Fruit fly (Drosophila melanogaster): ENCODE data around the gene Vti1b.
A peak's percentile ranks its signal among the peaks of the same experiment; 100 is the strongest.

Gene Vti1b

DNA sequence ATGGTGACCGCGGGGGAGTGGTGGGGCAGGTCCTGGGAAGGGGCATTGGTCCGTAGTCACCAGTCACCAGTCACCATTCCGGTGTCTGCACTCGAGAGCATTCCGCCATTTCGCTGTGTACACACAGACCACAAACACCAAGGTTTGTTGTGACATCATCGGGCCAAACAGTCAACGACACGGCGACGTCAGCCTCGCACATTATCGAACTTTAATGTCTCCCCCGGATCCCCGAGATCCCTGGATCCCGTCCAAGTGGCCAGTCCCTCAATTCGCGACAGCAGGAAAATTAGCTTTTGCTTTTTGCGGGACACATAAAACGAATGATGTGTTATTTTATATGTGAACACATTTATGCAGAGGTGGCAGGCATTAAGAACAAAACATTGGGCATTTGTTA lies 1.9 kb upstream of the Vti1b start:
- TF ChIP-seq noc (tag; optimal IDR thresholded peaks at IDR 0.05), result no peak

DNA sequence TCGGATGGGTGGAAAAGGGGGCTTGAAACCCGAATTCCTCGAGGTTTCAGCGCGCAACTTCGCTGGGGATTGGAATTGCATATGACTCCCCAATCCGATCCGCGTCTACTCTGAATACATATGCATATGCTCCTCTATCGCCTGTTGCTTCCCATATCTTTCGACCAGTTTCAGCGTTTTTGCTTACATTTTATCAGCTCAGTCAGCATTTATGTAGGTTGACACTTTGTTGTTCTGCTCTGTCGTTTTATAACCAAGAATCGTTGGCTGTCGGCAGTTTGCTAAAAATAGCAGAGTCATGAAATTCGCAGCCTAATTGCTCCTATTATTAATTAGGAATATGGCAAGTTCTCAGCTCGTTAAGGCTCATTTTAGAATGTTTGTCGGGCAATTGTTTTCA lies 1.1 kb upstream of the Vti1b start:
- TF ChIP-seq noc (tag; optimal IDR thresholded peaks at IDR 0.05), result no peak

DNA sequence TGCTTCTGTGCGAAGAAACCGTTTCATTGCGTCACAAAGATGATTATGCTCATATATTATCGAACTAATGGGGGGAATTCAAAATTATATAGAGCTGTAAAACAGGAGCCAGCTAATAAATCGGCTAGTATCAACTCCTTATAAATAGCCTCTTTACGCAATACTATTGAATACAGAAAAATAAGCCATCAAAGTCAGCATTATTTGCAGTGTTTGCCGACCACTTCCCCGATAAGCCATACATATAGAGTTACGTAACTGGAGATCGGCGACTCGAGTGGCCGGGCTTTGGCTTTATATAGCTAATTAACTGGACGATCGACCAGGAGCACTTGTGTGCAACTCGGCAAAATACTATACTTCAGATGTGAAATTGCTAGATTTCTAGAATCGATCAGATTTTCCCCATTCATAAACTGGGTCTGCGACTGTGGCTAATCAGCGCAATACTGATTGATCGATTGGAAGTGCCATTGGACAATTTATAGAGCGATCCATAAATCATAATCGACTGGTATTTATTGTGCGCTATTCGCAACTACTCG lies 1.1 kb downstream of the Vti1b start:
- no peak for TF ChIP-seq noc (tag; optimal IDR thresholded peaks at IDR 0.05)

DNA sequence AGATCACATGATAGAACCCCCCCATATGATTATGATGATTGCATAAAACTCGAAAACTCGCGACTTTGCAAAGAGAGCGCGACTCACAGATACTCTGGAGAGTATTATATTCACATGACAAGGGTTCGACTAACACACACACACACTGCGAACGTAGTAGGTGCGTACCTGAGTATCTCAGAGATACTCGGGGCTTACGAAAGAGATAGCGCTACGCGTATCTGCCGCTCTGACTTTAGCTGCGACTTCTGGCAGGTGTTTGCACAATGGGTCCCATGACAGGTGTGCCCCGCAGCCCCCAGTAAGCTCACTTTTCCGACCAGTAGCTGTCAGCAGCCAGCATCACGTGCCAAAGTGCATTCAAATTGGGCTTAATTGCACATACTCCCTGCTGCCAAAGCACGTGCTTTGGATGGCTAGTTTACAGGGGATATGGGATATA lies 1.7 kb downstream of the Vti1b start:
- TF ChIP-seq noc (tag; optimal IDR thresholded peaks at IDR 0.05), result no peak

DNA sequence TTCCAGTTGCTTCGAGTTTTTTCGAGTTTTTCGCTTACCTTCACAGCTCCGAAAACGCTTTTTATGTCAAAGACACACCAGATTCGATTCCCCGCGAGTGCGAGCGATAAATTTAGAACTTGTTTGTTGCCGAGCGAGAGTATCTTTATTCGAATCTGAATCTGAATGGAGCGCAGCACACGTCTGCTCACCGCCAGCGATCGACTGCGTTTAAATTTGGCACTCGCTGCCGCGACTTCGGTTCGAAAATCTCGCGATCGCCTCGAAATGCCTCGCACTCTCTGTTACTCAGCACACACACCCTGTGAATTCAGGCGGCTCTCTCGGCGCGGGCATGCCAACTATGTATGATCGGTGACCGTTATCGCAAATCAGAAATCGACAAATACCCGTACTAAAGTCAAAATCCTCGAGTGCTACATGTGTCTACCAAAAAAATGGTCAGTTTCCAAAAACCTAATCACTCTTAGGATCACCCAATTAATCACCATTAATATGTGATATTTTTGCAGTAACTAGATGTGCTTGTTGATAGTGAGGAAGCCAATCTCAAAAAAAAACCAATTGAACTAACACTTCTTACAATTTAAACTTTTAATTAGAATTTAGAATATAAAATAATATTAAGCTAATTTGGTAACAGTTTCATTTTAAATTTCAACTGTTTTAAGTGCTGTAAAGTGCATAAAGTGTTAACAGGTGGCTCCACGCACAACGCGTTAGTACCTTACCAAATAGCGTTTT lies 2.3 kb downstream of the Vti1b start, which contains the start of gene Vha100-2:
Vha100-2 (minus strand) TSS at position 216 of the 744 bp plus-strand sequence.
- TF ChIP-seq noc (tag; optimal IDR thresholded peaks at IDR 0.05), result peak; percentile 47

DNA sequence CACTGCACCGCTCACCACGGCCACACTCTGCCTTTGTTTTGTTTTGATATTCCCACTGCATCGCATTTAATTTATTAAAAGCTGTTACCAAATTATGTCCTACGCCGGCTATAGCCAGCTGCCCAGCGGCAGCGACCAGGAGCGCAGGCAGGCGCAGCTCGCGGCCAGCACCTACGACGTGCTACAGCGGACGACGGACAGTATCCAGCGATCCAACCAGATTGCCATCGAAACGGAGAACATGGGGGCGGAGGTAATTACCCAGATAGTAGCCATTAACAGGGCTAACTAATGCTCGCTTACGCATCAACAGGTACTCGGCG lies 2.9 kb downstream of the Vti1b start:
- TF ChIP-seq noc (tag; optimal IDR thresholded peaks at IDR 0.05), result no peak

DNA sequence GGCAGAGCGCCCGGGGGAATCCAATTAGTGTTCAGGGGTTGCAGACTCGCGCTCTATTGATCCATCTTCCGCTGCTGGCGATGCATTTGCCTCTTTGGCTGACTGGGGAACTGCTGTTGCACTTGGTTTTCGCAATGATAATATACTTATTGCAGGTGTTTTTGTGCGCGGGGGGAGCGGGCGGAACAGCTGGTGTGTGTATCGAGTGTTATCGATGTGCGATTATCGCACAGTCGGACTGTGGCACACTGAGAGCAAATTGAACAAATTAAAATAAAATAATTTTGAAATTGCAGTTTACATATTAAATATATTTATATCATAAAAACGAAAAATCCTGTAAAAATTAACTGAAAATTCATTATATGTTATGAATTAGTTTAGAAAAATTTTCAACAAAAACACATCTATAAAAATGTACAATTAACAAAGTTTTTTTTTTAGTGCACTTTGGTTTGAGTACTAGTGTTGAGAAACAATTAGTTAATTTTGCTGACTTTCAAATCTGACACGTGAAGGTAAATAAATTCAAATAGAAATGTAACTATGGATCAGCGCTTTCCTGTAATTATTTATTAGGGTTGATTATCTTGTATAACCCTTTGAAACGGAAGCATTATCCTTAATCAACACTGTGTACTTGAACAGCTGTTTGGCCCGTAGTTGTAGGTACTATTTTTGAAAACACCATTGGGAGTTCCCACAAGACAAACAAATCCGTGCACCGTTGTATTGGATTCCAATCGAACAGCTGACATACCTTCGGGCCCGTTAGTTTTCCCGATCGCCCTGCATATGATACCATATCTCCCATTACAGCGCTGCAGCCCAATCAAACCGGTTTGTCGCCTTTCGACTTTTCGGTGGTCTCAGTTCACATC lies 6.0 kb downstream of the Vti1b start, which contains the start of the genes Wdr37 and koko:
Wdr37 (minus strand) TSS at position 168 of the 881 bp plus-strand sequence.
koko (plus strand) TSS at position 478 of the 881 bp plus-strand sequence.
- peak; percentile 96 for TF ChIP-seq noc (tag; optimal IDR thresholded peaks at IDR 0.05)

DNA sequence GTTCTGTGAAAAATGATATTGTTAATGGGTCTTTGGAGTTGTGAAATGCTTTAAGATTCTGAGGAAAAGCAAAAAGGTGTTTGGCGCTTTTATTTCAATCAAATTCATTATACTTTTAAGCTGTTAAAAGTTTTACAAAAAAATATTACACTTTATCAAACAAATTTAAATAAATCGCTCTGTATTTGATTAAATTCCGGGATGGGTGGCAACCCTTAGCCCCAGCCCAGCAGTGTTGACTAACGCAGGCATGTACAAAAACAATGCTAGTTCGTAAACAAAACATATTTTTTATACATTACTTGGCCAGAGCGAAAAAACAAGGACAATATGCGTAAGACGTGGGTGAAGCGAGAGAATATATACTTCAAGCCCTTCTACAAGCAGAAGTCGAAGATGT lies 7.9 kb downstream of the Vti1b start, which contains the start of gene CG7685:
CG7685 (plus strand) TSS at position 228 of the 400 bp plus-strand sequence.
- peak; percentile 77 for TF ChIP-seq noc (tag; optimal IDR thresholded peaks at IDR 0.05)

DNA sequence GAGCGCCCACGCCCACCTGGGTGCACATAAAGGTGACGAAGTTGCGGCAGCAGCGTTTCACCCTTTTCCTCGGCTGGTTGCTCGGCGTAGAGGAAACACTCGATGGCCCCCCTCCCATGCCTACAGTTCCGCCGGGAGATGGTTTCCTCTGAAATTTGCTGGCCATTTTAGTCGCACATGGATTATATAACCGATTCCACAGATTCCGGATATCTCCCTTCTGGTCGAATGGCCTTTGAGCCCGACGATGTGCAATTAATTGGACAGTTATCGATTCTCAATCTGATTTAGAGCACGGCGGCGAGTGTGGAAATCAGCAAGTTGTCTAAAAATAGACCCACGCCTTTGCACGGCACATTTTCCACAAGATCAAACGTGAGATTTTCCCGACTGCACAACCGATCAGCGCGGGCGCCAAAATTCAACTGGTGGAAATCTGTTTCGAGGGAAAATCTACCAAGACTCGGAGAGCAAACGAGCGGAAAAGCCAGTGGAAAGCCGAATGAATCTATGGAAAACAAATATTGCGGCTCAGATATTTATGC lies 14.5 kb downstream of the Vti1b start, which contains the start of gene CG10864:
CG10864 (minus strand) TSS at position 427 of the 545 bp plus-strand sequence.
- TF ChIP-seq noc (tag; optimal IDR thresholded peaks at IDR 0.05), result no peak

DNA sequence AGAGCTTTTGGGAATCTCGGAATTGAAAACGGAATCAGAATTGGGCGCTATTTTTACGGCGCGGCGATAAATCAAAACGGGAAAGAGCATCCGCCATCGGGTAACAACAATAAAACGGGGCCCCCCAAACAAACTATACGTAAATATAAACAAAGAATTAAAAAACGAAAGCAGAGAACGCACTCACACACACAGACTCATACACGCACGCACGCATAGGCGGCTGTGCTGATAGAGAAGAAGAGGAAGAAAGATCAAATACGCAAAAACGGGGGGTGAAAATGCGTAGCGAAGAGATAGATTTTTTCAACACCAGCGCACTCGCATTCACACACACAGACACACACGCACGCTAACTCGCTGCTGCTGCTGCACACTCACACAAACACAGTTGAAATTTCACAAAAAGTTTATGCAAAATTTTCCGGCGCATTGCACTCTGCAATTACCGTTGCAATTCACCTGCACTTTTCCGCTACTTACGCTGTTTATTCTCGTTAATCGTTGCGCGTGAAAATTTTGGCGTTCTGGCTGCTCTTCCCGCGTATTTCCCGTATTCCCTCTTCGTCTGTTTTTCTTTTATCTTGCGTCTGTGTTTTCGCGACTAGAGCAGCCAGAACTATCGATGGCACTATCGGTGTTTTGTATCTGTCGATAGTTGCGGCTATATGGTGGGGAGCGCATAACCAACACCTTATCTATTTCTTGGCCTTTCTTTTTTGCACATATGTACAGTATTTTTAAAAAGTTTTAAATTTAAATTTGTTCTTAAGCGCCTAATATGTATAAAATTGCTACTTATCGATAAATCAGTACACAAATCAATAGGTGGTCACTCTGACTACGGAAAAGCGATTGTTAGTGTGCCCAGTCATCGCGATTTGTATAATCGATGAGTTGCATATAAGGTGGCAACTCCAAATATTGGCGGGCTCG lies 15.8 kb downstream of the Vti1b start, which contains the start of gene CG31122:
CG31122 (minus strand) TSS at position 596 of the 936 bp plus-strand sequence.
- peak; percentile 41 for TF ChIP-seq noc (tag; optimal IDR thresholded peaks at IDR 0.05)

DNA sequence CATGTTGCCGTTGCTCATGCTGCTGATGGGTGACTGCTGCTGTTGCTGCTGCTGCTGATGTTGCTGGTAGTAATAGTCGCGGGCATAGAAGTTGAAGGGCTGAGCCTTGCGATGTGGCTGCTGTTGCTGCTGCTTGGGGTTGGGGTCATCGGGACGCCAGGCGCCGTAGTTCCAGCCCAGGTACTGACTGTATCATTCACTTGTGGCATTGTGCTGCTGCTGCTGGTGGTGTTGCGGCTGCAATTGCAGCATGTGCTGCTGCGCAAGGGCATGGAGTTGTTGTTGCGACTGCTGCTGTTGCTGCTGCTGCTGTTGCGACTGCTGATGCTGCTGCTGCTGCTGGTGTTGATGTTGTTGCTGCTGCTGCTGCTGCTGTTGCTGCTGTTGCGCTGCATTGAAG lies 25.7 kb downstream of the Vti1b start:
- TF ChIP-seq noc (tag; optimal IDR thresholded peaks at IDR 0.05), result no peak

DNA sequence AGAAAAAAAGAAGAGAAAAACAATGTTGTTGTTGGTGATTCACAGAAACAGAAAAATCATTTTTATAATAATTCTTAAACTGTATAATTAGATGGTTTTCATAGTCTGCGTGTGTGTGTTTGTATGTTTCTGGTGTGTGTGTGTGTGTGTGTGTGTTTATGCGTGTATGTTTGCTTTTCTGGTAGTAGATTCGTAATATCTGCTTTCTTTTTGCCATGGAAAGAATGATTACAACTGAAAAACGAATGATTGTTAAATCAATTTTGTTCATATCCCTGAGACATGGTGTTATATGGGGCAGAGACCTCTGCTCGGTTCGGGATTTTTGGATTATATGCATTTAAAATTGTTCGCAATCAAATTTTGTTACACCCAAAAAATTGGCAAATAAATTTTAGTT lies 26.6 kb downstream of the Vti1b start:
- no peak for TF ChIP-seq noc (tag; optimal IDR thresholded peaks at IDR 0.05)

DNA sequence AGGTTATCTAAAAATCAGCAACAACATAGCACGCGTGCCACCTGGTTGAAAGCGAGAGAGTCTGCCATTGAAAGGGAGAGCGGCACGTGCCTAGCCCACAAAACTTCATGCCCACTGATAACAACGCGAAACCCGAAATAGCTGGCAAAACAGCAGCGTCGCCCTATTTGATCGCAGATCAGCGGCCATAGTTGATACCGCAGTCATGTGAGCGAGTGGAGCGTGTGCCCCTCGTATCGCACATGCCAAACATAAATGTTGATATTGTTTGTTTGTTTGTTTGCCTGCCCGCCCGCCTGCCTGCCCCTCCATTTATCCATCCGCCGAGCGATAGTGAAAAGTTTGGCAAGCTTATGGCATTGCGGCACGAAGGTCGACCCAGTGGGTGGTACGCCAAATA lies 36.1 kb downstream of the Vti1b start:
- peak; percentile 50 for TF ChIP-seq noc (tag; optimal IDR thresholded peaks at IDR 0.05)

DNA sequence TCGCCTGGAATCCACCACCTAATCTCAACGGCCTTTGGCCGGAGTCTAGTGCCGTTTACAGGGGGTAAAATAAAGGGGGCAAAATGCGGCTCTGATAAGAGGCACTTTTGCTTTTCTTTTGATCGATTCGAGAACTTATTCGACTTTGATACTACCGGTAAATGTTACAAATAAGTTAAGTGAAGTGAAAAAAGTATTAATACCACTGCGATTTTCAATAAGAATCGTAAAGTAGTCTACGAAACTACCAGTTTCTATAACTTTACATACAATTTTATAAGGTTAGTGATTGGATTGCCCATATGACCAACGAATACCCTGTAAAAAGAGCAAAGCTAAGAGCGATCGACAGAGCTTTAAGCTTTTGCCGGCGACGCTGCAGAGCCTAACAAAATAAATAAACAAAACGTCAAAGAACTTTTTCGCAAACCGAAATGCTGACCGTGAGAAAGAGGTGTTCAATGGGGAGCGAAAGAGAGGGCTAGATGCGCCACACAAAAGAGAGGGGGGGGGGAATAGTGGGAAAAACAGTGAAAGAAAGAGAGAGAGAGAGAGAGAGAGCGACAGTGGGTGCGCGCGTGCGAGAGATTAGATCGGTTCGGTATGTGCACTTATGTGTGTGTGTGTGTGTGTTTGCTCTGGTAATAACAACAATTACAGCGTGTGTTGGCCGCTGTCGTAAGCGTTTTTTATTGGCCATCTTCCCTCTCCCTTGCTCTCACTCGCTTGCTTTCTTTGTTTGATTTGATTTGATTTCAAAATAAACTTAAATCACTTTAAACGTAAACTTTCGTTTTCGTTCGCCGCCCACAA lies 40.0 kb downstream of the Vti1b start:
- peak; percentile 93 for TF ChIP-seq noc (tag; optimal IDR thresholded peaks at IDR 0.05)
